Worm (Caenorhabditis elegans): ENCODE results near the gene srbc-48.

srbc-48 gene

DNA sequence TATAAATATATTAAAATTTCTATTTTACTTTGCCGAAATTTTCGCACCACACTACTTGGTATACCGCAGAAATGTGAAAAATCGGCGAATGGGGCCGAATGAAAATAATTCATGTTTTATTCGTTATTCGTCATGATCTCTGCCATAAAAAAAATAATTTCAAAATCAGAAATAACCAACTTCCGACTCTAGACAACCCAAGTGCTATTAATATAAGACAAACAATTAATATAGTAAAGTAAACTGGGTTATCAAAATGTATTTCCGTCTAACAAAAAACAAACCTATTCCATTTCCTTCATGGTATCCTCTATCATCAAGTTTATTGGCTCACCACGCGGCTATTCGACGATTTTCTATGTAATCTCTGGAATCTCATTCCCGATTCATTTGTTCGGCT, 45.8 kb downstream of the srbc-48 start, which contains the start of gene srh-293:
TSS of gene srh-293 (plus strand) at position 301 of the 400 bp plus-strand sequence.
- TF ChIP-seq bed-2 (GFP tag; IDR thresholded peaks at IDR 0.05) (no peak), ama-1 (optimal IDR thresholded peaks at IDR 0.05) (no peak), ama-1 (GFP tag; optimal IDR thresholded peaks at IDR 0.05) (no peak), ztf-18 (tag; optimal IDR thresholded peaks at IDR 0.05) (no peak), ZK185.1 (tag; optimal IDR thresholded peaks at IDR 0.05; ENCODE audit: poor library complexity, severe bottlenecking) (no peak), nhr-179 (tag; optimal IDR thresholded peaks at IDR 0.05) (no peak), ztf-26 (tag; optimal IDR thresholded peaks at IDR 0.05) (no peak), ceh-58 (GFP tag; IDR thresholded peaks at IDR 0.05) (no peak), mxl-1 (tag; optimal IDR thresholded peaks at IDR 0.05) (no peak), unc-130 (GFP tag; optimal IDR thresholded peaks at IDR 0.05) (no peak), dox-1 (GFP tag; IDR thresholded peaks at IDR 0.05) (no peak), Y67H2A.10 (GFP tag; conservative IDR thresholded peaks at IDR 0.05) (no peak), mel-28 (tag; optimal IDR thresholded peaks at IDR 0.05; ENCODE audit: borderline replicate concordance) (no peak), nhr-120 (GFP tag; IDR thresholded peaks at IDR 0.05) (no peak)

DNA sequence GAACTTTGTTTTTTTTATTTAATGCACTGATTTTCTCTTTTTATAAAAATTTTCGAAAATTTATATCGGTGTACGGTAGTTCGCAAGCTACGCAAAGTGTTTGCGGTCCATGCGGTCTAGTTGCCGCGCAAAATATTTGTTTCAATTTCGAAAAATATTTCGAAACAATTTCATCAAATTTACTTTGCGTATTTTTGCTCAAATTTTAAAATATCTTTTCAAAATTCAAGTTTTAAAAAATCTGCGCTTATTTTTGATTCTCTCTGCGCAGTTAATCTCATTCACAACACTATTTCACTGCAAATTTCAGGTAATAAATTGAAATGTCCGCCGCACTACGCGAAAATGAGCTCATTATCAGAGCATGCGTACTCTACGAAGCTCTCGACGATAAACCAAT, 47.3 kb downstream of the srbc-48 start, which contains the start of gene fbxa-197:
TSS of gene fbxa-197 (plus strand) at position 301 of the 400 bp plus-strand sequence.
- TF ChIP-seq ceh-100 (GFP tag; IDR thresholded peaks at IDR 0.05) (no peak), T07F8.4 (tag; optimal IDR thresholded peaks at IDR 0.05) (no peak), xnd-1 (tag; optimal IDR thresholded peaks at IDR 0.05) (no peak), lsl-1 (GFP tag; optimal IDR thresholded peaks at IDR 0.05) (peak; percentile 78)

DNA sequence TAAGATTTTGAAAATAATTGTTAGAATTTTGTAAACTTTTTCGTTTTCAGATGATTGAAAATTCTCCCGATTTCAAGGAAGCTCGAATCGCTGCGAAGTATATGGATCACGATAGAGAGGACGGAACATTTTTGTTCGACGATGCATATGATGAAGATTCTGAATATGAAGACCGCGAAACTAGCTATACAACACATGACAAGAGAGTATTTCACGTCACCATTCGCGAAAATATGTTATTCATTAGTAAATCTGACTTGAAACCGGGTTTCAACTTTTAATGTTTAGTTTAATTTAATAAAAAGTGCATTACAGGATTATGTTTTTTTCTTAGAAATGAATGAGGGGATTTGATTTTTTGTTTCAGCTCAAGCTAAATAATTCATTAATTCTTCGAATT, 50.3 kb downstream of the srbc-48 start, which contains the start of gene str-57:
TSS of gene str-57 (plus strand) at position 301 of the 400 bp plus-strand sequence.
- TF ChIP-seq rec-8 (tag; optimal IDR thresholded peaks at IDR 0.05) (no peak), ztf-6 (GFP tag; IDR thresholded peaks at IDR 0.05) (no peak), ceh-27 (GFP tag; optimal IDR thresholded peaks at IDR 0.05) (no peak), madf-8 (GFP tag; conservative IDR thresholded peaks at IDR 0.05) (no peak), K11D2.4 (GFP tag; IDR thresholded peaks at IDR 0.05) (no peak), C06A6.2 (GFP tag; conservative IDR thresholded peaks at IDR 0.05) (no peak), hrde-1 (tag; optimal IDR thresholded peaks at IDR 0.05; ENCODE audit: borderline replicate concordance) (no peak), Y67H2A.10 (GFP tag; conservative IDR thresholded peaks at IDR 0.05) (no peak), efl-1 (GFP tag; optimal IDR thresholded peaks at IDR 0.05) (no peak), F55B11.4 (tag; optimal IDR thresholded peaks at IDR 0.05; ENCODE audit: borderline replicate concordance, insufficient read depth) (no peak), C17E4.6 (GFP tag; IDR thresholded peaks at IDR 0.05) (no peak), egl-44 (GFP tag; IDR thresholded peaks at IDR 0.05) (no peak), ceh-91 (GFP tag; IDR thresholded peaks at IDR 0.05) (no peak), gei-17 (GFP tag; optimal IDR thresholded peaks at IDR 0.05) (no peak), attf-3 (GFP tag; conservative IDR thresholded peaks at IDR 0.05) (no peak), rpc-1 (optimal IDR thresholded peaks at IDR 0.05) (no peak), rpc-1 (tag; optimal IDR thresholded peaks at IDR 0.05) (no peak)

Measured in whole organism, young adult.